Worm (Caenorhabditis elegans): ENCODE measurements around the gene fbxb-10.

DNA sequence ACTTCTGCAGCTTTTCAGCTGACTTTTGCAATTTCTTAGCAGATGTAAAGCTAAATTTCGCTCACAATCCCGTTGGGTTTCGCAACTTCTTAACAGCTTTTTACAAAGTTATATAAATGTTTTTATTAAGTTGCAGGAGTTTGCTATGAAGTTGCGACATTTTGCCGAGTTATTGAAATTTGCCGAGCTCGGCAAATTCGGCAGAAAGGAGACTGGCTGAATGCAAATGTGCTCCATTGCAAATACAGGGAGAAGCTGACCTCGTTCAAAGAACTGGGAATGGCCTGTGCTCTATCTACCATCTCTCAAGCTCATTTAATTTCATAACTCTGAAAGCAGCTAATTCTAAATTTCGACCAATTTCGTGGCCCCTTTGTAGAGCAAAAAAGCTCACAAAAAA lies 33.4 kb downstream of the fbxb-10 start, which contains the start of gene C08F1.11:
- TF ChIP-seq ama-1 (optimal IDR thresholded peaks at IDR 0.05), result no peak
- no peak for TF ChIP-seq hmg-4 (GFP tag; optimal IDR thresholded peaks at IDR 0.05)
- no peak for TF ChIP-seq scrt-1 (GFP tag; IDR thresholded peaks at IDR 0.05)
- TF ChIP-seq tbx-11 (GFP tag; IDR thresholded peaks at IDR 0.05), result no peak
- TF ChIP-seq ceh-36 (tag; optimal IDR thresholded peaks at IDR 0.05), result no peak
- TF ChIP-seq pes-1 (GFP tag; IDR thresholded peaks at IDR 0.05), result no peak
- no peak for TF ChIP-seq B0310.2 (tag; optimal IDR thresholded peaks at IDR 0.05)
- TF ChIP-seq hmbx-1 (tag; optimal IDR thresholded peaks at IDR 0.05), result no peak
